Fruit fly (Drosophila melanogaster): ENCODE measurements around the gene hng3.
A peak's percentile ranks its signal among the peaks of the same experiment; 100 is the strongest.

The hng3 gene

dm6 chr3L:771361-771760, 16.1 kb upstream of the hng3 start (continued):
- TF ChIP-seq so (GFP tag; IDR thresholded peaks at IDR 0.05) (peak; percentile 77; the same call in 2 of the 3 replicates), Atf-2 (GFP tag; optimal IDR thresholded peaks at IDR 0.05) (peak; percentile 49), tna (GFP tag; IDR thresholded peaks at IDR 0.05; ENCODE audit: partially characterized antibody) (no peak), CG4282 (GFP tag; optimal IDR thresholded peaks at IDR 0.05) (peak; percentile 5), CG15073 (GFP tag; optimal IDR thresholded peaks at IDR 0.05) (no peak), E2f1 (GFP tag; IDR thresholded peaks at IDR 0.05) (peak; percentile 58), CG12071 (GFP tag; optimal IDR thresholded peaks at IDR 0.05) (peak; percentile 78), Blimp-1 (GFP tag; optimal IDR thresholded peaks at IDR 0.05) (peak; percentile 74), CG16813 (GFP tag; IDR thresholded peaks at IDR 0.05; ENCODE audit: partially characterized antibody) (no peak), luna (GFP tag; optimal IDR thresholded peaks at IDR 0.05) (no peak), Bteb2 (GFP tag; optimal IDR thresholded peaks at IDR 0.05) (no peak), CG4730 (GFP tag; IDR thresholded peaks at IDR 0.05) (peak; percentile 65), CG9437 (GFP tag; optimal IDR thresholded peaks at IDR 0.05) (peak; percentile 49), vfl (GFP tag; optimal IDR thresholded peaks at IDR 0.05) (no peak), z (GFP tag; IDR thresholded peaks at IDR 0.05) (no peak), CG11247 (GFP tag; IDR thresholded peaks at IDR 0.05) (peak; percentile 48; the same call in 1 of the 2 replicates), CG3163 (GFP tag; optimal IDR thresholded peaks at IDR 0.05) (no peak), disco-r (GFP tag; optimal IDR thresholded peaks at IDR 0.05) (peak; percentile 7), stc (GFP tag; IDR thresholded peaks at IDR 0.05) (peak; percentile 83), Gug (GFP tag; IDR thresholded peaks at IDR 0.05) (peak; percentile 73), sug (tag; optimal IDR thresholded peaks at IDR 0.05) (no peak), CG7556 (GFP tag; optimal IDR thresholded peaks at IDR 0.05) (peak; percentile 43), bab2 (GFP tag; optimal IDR thresholded peaks at IDR 0.05) (peak; percentile 29), Lim3 (GFP tag; IDR thresholded peaks at IDR 0.05) (no peak), jigr1 (GFP tag; IDR thresholded peaks at IDR 0.05) (0 out of 3 replicates have a peak, but pooled peaks have one; percentile 38), tll (GFP tag; optimal IDR thresholded peaks at IDR 0.05) (no peak), Nf-YB (GFP tag; optimal IDR thresholded peaks at IDR 0.05) (peak; percentile 6), CG1529 (GFP tag; optimal IDR thresholded peaks at IDR 0.05) (peak; percentile 71), Hand (GFP tag; optimal IDR thresholded peaks at IDR 0.05) (no peak), CG43689 (GFP tag; IDR thresholded peaks at IDR 0.05) (no peak), CG10462 (GFP tag; optimal IDR thresholded peaks at IDR 0.05) (peak; percentile 31), esg (GFP tag; conservative IDR thresholded peaks at IDR 0.05) (peak; percentile 45; the same call in 1 of the 2 replicates), CG3407 (GFP tag; optimal IDR thresholded peaks at IDR 0.05) (peak; percentile 26), CG9215 (GFP tag; IDR thresholded peaks at IDR 0.05) (no peak; the same call in 1 of the 2 replicates), CG15011 (GFP tag; optimal IDR thresholded peaks at IDR 0.05) (peak; percentile 3), Ravus (GFP tag; IDR thresholded peaks at IDR 0.05) (no peak), CG30403 (GFP tag; optimal IDR thresholded peaks at IDR 0.05) (peak; percentile 64), CG4820 (GFP tag; optimal IDR thresholded peaks at IDR 0.05) (peak; percentile 61), CG12391 (tag; optimal IDR thresholded peaks at IDR 0.05) (peak; percentile 70), CG6654 (GFP tag; optimal IDR thresholded peaks at IDR 0.05) (peak; percentile 38), CG5180 (GFP tag; optimal IDR thresholded peaks at IDR 0.05) (peak; percentile 36), stwl (tag; optimal IDR thresholded peaks at IDR 0.05) (no peak), pita (GFP tag; optimal IDR thresholded peaks at IDR 0.05) (no peak), ara (GFP tag; IDR thresholded peaks at IDR 0.05) (peak; percentile 76), prd (optimal IDR thresholded peaks at IDR 0.05) (no peak), prd (GFP tag; IDR thresholded peaks at IDR 0.05) (peak; percentile 73; the same call in 2 of the 3 replicates), en (GFP tag; optimal IDR thresholded peaks at IDR 0.05) (peak; percentile 15), Sry-δ (GFP tag; optimal IDR thresholded peaks at IDR 0.05) (peak; percentile 19), D (optimal IDR thresholded peaks at IDR 0.05) (no peak), D (GFP tag; optimal IDR thresholded peaks at IDR 0.05) (peak; percentile 50), grau (tag; optimal IDR thresholded peaks at IDR 0.05) (peak; percentile 59), oc (tag; optimal IDR thresholded peaks at IDR 0.05) (peak; percentile 75)

Measured in whole organism, embryonic.